Worm (Caenorhabditis elegans): ENCODE results near the gene gtf-2F2.
"Not testable (repeated sequence)": the region's sequence is repeated elsewhere in the genome, so short reads cannot be mapped to it uniquely, and the experiment has no call there.

The gtf-2F2 gene

DNA sequence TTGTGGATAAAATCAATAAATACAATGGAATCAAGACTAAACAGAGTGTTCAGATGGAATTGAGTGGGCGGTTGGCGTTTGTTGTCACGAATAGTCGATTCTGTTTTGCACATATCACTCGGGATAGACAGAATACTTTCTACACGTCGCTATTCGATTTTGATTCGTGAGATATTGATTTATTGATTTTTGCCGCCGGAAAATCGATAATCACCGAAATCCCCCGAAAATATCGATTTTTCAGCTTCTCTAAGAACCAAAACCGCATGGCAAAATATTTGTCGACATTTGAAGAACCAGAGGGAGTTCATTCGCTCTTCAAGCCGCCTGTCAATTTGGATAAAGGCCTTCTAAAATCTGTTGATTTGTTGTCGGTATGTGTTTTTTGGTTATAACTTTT lies 16.7 kb downstream of the gtf-2F2 start:
- TF ChIP-seq nhr-129 (tag; optimal IDR thresholded peaks at IDR 0.05) (no peak), peb-1 (tag; optimal IDR thresholded peaks at IDR 0.05) (no peak)

DNA sequence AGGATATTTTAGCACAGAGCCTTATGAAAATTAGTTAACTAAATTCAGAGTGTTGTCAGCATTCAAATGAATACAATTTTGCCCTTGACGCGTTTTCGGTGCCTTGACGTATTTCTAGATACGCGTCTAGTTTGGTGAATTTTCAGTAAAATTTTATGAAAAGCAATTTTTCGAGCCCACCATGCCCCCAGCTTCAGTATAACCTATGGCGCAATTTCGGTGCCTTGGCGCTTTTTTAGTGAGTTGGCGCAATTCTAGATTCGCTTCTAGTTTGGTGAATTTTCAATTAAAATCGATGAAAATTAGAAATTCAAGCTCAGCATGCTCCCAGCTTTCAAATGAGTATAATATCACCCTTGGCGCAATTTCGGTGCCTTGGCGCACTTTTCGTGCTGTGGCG lies 19.5 kb downstream of the gtf-2F2 start:
- TF ChIP-seq zag-1 (tag; optimal IDR thresholded peaks at IDR 0.05) (no peak), F13H6.1 (tag; optimal IDR thresholded peaks at IDR 0.05) (no peak), nhr-23 (tag; optimal IDR thresholded peaks at IDR 0.05) (no peak), mdl-1 (tag; optimal IDR thresholded peaks at IDR 0.05) (no peak), nhr-12 (tag; optimal IDR thresholded peaks at IDR 0.05) (no peak)

DNA sequence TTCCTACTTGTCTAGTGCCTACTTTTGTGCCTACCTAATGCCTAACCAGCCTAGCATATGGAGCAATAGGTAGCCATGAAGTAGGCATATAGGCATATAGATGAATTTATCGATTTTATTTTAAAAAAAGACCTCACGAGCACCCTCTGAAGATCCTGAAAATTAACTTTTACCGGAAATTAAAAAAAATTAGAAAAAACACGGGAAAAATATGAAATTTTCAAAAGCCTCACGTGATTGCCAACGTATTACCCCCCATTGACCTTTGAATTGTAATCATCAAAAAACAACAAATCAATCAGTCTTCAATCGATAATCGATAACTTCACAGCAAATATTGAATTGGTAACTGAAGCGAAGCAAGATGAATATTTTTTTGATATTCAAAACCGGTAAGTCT lies 20.5 kb downstream of the gtf-2F2 start, which contains the start of gene Y39B6A.30:
TSS of gene Y39B6A.30 (plus strand) at position 301 of the 400 bp plus-strand sequence.
- not testable (repeated sequence) for TF ChIP-seq nhr-6 (tag; optimal IDR thresholded peaks at IDR 0.05); lin-11 (tag; optimal IDR thresholded peaks at IDR 0.05); sma-3 (GFP tag; optimal IDR thresholded peaks at IDR 0.05)

DNA sequence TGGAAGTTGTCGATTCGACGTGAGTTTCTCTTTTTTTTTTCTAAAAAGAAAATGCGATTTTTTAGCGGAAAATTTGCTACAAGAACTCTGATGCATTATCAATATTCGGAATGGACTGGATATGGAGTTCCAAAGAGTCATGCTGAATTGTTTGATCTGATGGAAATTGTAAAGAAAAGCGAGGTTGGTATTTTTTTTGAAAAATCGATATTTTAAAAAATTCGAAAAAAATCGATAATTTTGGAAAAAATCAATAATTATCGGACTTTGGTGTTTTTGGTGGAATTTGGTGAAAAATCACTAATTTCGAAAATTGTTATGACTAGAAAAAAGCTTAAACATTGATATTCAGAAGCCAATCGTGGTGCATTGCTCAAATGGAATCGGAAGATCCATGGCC lies 25.5 kb downstream of the gtf-2F2 start:
- TF ChIP-seq lsy-2 (tag; optimal IDR thresholded peaks at IDR 0.05) = no peak
- no peak for TF ChIP-seq nhr-21 (tag; optimal IDR thresholded peaks at IDR 0.05)
- TF ChIP-seq nhr-23 (tag; optimal IDR thresholded peaks at IDR 0.05) = no peak
- TF ChIP-seq ceh-82 (tag; optimal IDR thresholded peaks at IDR 0.05) = no peak
- TF ChIP-seq nhr-237 (tag; optimal IDR thresholded peaks at IDR 0.05) = no peak
- no peak for TF ChIP-seq elt-1 (tag; optimal IDR thresholded peaks at IDR 0.05)
- no peak for TF ChIP-seq fos-1 (tag; optimal IDR thresholded peaks at IDR 0.05)
- TF ChIP-seq lin-13 (GFP tag; optimal IDR thresholded peaks at IDR 0.05) = no peak
- TF ChIP-seq lin-39 (tag; optimal IDR thresholded peaks at IDR 0.05) = no peak

DNA sequence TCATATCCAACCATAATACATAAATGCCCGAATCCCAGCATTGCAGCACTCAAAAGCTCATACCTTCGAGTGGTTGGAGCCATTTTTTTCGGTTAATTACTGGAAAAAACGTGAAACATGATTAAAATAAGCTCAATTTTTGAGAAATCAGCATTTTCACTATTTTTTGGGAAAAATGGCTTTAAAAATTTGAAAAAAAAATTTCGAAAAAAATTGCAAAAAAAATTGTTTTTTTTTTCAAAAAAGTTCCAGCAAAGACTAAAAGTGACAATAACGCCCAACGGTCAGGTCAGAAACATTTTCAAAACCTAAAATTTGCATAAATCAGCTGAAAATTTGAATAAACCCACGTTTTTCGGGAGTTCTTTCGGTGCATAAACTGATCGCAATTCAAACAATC lies 30.9 kb downstream of the gtf-2F2 start, which contains the start of gene Y39B6A.29:
TSS of gene Y39B6A.29 (minus strand) at position 101 of the 400 bp plus-strand sequence.
- TF ChIP-seq mdl-1 (tag; optimal IDR thresholded peaks at IDR 0.05) (no peak), lin-11 (tag; optimal IDR thresholded peaks at IDR 0.05) (no peak), blmp-1 (tag; optimal IDR thresholded peaks at IDR 0.05; ENCODE audit: insufficient read depth) (no peak), lsy-2 (tag; optimal IDR thresholded peaks at IDR 0.05) (no peak), zag-1 (tag; optimal IDR thresholded peaks at IDR 0.05) (no peak)

DNA sequence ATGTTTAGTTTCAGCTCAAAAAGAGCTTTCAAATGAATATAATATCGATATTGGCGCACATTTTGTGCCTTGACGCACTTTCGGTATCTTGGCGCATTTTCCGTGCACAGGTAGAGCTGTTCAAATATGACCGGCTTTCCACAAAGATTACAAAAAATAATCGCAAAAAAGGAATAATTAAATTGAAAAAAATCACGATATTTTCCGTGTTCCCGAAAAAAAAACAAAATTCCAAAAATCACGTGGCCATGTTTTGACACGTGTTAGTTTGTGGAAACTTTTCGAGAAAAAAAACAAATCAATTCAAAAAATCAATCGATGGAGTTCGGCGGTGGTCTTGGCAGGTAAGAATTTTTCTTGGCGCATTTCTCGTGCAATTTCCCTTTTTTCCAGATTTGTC lies 32.4 kb downstream of the gtf-2F2 start, which contains the start of gene Y39B6A.25:
TSS of gene Y39B6A.25 (plus strand) at position 301 of the 400 bp plus-strand sequence.
- TF ChIP-seq unc-62 (GFP tag; optimal IDR thresholded peaks at IDR 0.05) (no peak), ztf-4 (tag; optimal IDR thresholded peaks at IDR 0.05) (no peak), fos-1 (tag; optimal IDR thresholded peaks at IDR 0.05) (no peak), alr-1 (tag; optimal IDR thresholded peaks at IDR 0.05) (no peak), lsy-2 (tag; optimal IDR thresholded peaks at IDR 0.05) (no peak), ceh-16 (tag; optimal IDR thresholded peaks at IDR 0.05) (no peak), Y55F3AM.14 (GFP tag; optimal IDR thresholded peaks at IDR 0.05) (no peak), nhr-77 (tag; optimal IDR thresholded peaks at IDR 0.05) (no peak), nhr-10 (tag; optimal IDR thresholded peaks at IDR 0.05) (no peak), aly-2 (tag; optimal IDR thresholded peaks at IDR 0.05) (no peak), peb-1 (tag; optimal IDR thresholded peaks at IDR 0.05) (no peak), ceh-82 (tag; optimal IDR thresholded peaks at IDR 0.05) (no peak), mdl-1 (tag; optimal IDR thresholded peaks at IDR 0.05) (no peak), ZK546.5 (tag; optimal IDR thresholded peaks at IDR 0.05) (no peak), egl-27 (tag; optimal IDR thresholded peaks at IDR 0.05) (no peak), R02D3.7 (tag; optimal IDR thresholded peaks at IDR 0.05) (no peak), nhr-237 (tag; optimal IDR thresholded peaks at IDR 0.05) (no peak)

DNA sequence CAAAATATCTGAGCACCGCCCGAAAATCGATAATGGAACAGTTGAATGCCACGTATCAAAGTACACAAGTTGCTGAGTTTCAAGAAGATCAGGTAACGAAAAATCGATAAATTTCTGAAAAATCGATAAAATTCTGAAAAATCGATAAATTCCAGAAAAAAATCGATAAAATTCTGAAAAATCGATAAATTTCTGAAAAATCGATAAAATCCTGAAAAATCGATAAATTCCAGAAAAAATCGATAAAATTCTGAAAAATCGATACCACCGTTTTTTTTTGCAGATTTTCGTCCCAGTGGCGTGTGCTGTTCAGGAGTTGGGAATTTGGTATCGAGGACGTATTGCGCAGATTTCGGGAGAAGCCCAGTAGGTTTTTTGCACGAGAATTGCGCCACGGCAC lies 33.6 kb downstream of the gtf-2F2 start:
- TF ChIP-seq nhr-237 (tag; optimal IDR thresholded peaks at IDR 0.05) (no peak), skn-1 (tag; optimal IDR thresholded peaks at IDR 0.05) (no peak), gmeb-1 (tag; optimal IDR thresholded peaks at IDR 0.05) (no peak), mbf-1 (tag; optimal IDR thresholded peaks at IDR 0.05) (no peak), nhr-12 (tag; optimal IDR thresholded peaks at IDR 0.05) (no peak), sma-3 (GFP tag; optimal IDR thresholded peaks at IDR 0.05) (no peak)

Data from whole organism, L2 larva.